Worm (Caenorhabditis elegans) whole organism, young adult: ENCODE data around the gene clec-156.
A peak's percentile ranks its signal among the peaks of the same experiment; 100 is the strongest.

Source experiments
- B0261.1 ChIP-seq: sonication (generic microtip); optimal IDR thresholded peaks from 2 replicates; lab custom pipeline; 2016; ENCODE audit warnings: mild to moderate bottlenecking, missing genetic modification characterization, moderate library complexity, missing compliant biosample characterization
- B0336.3 ChIP-seq: fragments of 200-800 bp; sonication (Bioruptor generic); IDR thresholded peaks from 2 replicates; pipeline ENCODE4 v1.3.6; 2022; ENCODE audit warnings: missing genetic modification characterization, missing compliant biosample characterization
- C17E4.6 ChIP-seq: fragments of 200-800 bp; sonication (Bioruptor generic); IDR thresholded peaks from 2 replicates; pipeline ENCODE4 v1.3.6; 2022; ENCODE audit warnings: missing genetic modification reagents, missing genetic modification characterization, missing compliant biosample characterization
- F52B5.7 ChIP-seq: sonication (generic microtip); optimal IDR thresholded peaks from 2 replicates; lab custom pipeline; 2016; ENCODE audit warnings: mild to moderate bottlenecking, missing genetic modification characterization, missing compliant biosample characterization
- K12H6.12 ChIP-seq: fragments of 200-800 bp; sonication (Bioruptor generic); optimal IDR thresholded peaks from 2 replicates; lab custom pipeline; 2018; ENCODE audit warnings: mild to moderate bottlenecking, missing genetic modification characterization, missing compliant biosample characterization
- Y53G8AR.9 ChIP-seq: fragments of 200-800 bp; sonication (Bioruptor generic); conservative IDR thresholded peaks from 2 replicates; pipeline ENCODE4 v1.3.6; 2022; ENCODE audit warnings: missing genetic modification reagents, missing genetic modification characterization, missing compliant biosample characterization
- Y67H2A.10 ChIP-seq: fragments of 200-800 bp; sonication (Bioruptor generic); conservative IDR thresholded peaks from 2 replicates; pipeline ENCODE4 v1.3.6; 2022; ENCODE audit warnings: missing genetic modification reagents, missing genetic modification characterization, missing compliant biosample characterization
- akir-1 ChIP-seq: fragments of 200-800 bp; sonication (Bioruptor generic); optimal IDR thresholded peaks from 2 replicates; lab custom pipeline; 2018; ENCODE audit warnings: mild to moderate bottlenecking, missing genetic modification characterization, moderate library complexity, missing compliant biosample characterization
- aptf-3 ChIP-seq: fragments of 200-800 bp; sonication (Bioruptor generic); IDR thresholded peaks from 2 replicates; pipeline ENCODE4 v1.3.6; 2022; ENCODE audit warnings: missing genetic modification characterization, missing compliant biosample characterization
- attf-3 ChIP-seq: fragments of 200-800 bp; sonication (Bioruptor generic); conservative IDR thresholded peaks from 2 replicates; pipeline ENCODE4 v1.3.6; 2022; ENCODE audit warnings: missing genetic modification reagents, missing genetic modification characterization, missing compliant biosample characterization
- attf-5 ChIP-seq: fragments of 200-800 bp; sonication (Bioruptor generic); optimal IDR thresholded peaks from 2 replicates; lab custom pipeline; 2018; ENCODE audit warnings: mild to moderate bottlenecking, missing genetic modification characterization, missing compliant biosample characterization
- bed-1 ChIP-seq: fragments of 200-800 bp; sonication (Bioruptor generic); IDR thresholded peaks from 2 replicates; pipeline ENCODE4 v1.3.6; 2022; ENCODE audit warnings: missing genetic modification reagents, missing genetic modification characterization, missing compliant biosample characterization
- dpff-1 ChIP-seq: sonication (generic microtip); optimal IDR thresholded peaks from 2 replicates; lab custom pipeline; 2017; ENCODE audit warnings: mild to moderate bottlenecking, missing genetic modification characterization, missing compliant biosample characterization
- dpl-1 ChIP-seq: fragments of 150-350 bp; optimal IDR thresholded peaks from 2 replicates; lab custom pipeline; 2014; ENCODE audit warnings: missing biosample characterization, missing genetic modification reagents, missing genetic modification characterization
- efl-1 ChIP-seq: fragments of 150-350 bp; optimal IDR thresholded peaks from 2 replicates; lab custom pipeline; 2014; ENCODE audit warnings: missing biosample characterization, missing genetic modification reagents, missing genetic modification characterization
- hmg-1.2 ChIP-seq: fragments of 200-800 bp; sonication (Bioruptor generic); IDR thresholded peaks from 2 replicates; pipeline ENCODE4 v1.3.6; 2022; ENCODE audit warnings: missing genetic modification reagents, missing genetic modification characterization, missing compliant biosample characterization
- hmg-20 ChIP-seq: fragments of 200-800 bp; sonication (Bioruptor generic); IDR thresholded peaks from 2 replicates; pipeline ENCODE4 v1.3.6; 2022; ENCODE audit warnings: missing genetic modification reagents, missing genetic modification characterization, missing compliant biosample characterization
- let-607 ChIP-seq, 2 experiments: fragments of 200-800 bp in 1 of 2; sonication (Bioruptor generic) in 1 of 2; sonication (generic microtip) in 1 of 2; optimal IDR thresholded peaks; 2 replicates each; lab custom pipeline; 2016 to 2018; ENCODE audit warnings: mild to moderate bottlenecking in 2 of 2, missing compliant biosample characterization in 2 of 2, missing genetic modification characterization in 2 of 2, moderate library complexity in 2 of 2, missing genotype in 1 of 2
- lin-35 ChIP-seq, 3 experiments: fragments of 150-350 bp in 2 of 3; sonication (generic microtip) in 1 of 3; optimal IDR thresholded peaks; 2 replicates each; lab custom pipeline; 2014 to 2018; ENCODE audit warnings: missing biosample characterization in 3 of 3, missing genetic modification characterization in 3 of 3, missing genetic modification reagents in 3 of 3
- lin-54 ChIP-seq: fragments of 200-800 bp; sonication (Bioruptor generic); optimal IDR thresholded peaks from 2 replicates; lab custom pipeline; 2018; ENCODE audit warnings: mild to moderate bottlenecking, missing genetic modification characterization, missing compliant biosample characterization
- lir-1 ChIP-seq: fragments of 200-800 bp; sonication (Bioruptor generic); conservative IDR thresholded peaks from 2 replicates; pipeline ENCODE4 v1.3.6; 2022; ENCODE audit warnings: missing genetic modification reagents, missing genetic modification characterization, missing compliant biosample characterization
- lsl-1 ChIP-seq: fragments of 200-800 bp; sonication (Bioruptor generic); optimal IDR thresholded peaks from 2 replicates; lab custom pipeline; 2018; ENCODE audit warnings: mild to moderate bottlenecking, missing genetic modification characterization, moderate library complexity, missing compliant biosample characterization
- madf-3 ChIP-seq: fragments of 200-800 bp; sonication (Bioruptor generic); IDR thresholded peaks from 2 replicates; pipeline ENCODE4 v1.3.6; 2022; ENCODE audit warnings: missing genetic modification reagents, missing genetic modification characterization, missing compliant biosample characterization
- nfya-1 ChIP-seq: sonication (generic microtip); optimal IDR thresholded peaks from 2 replicates; lab custom pipeline; 2017; ENCODE audit warnings: antibody characterized with exemption, missing compliant biosample characterization, missing genetic modification characterization, borderline replicate concordance; ENCODE audit not compliant: insufficient read depth
- nhr-120 ChIP-seq: fragments of 200-800 bp; sonication (Bioruptor generic); IDR thresholded peaks from 2 replicates; pipeline ENCODE4 v1.3.6; 2022; ENCODE audit warnings: missing genetic modification characterization, missing compliant biosample characterization
- nhr-27 ChIP-seq: fragments of 200-800 bp; sonication (Bioruptor generic); optimal IDR thresholded peaks from 2 replicates; lab custom pipeline; 2018; ENCODE audit warnings: mild to moderate bottlenecking, missing genetic modification characterization, moderate library complexity, missing compliant biosample characterization
- nhr-80 ChIP-seq: sonication (generic microtip); optimal IDR thresholded peaks from 2 replicates; lab custom pipeline; 2016; ENCODE audit warnings: missing genetic modification characterization, missing compliant biosample characterization
- nhr-90 ChIP-seq: sonication (generic microtip); optimal IDR thresholded peaks from 2 replicates; lab custom pipeline; 2016; ENCODE audit warnings: missing genotype, mild to moderate bottlenecking, missing genetic modification characterization, missing compliant biosample characterization
- rec-8 ChIP-seq, 2 experiments: sonication (generic microtip); optimal IDR thresholded peaks; 2 replicates each; lab custom pipeline; 2016; ENCODE audit warnings: mild to moderate bottlenecking in 2 of 2, missing genetic modification characterization in 2 of 2, missing genetic modification reagents in 2 of 2, missing genotype in 2 of 2, missing biosample characterization in 1 of 2, missing compliant biosample characterization in 1 of 2, moderate library complexity in 1 of 2
- snpc-1.1 ChIP-seq: sonication (generic microtip); optimal IDR thresholded peaks from 2 replicates; lab custom pipeline; 2017; ENCODE audit warnings: missing genetic modification characterization, mild to moderate bottlenecking, missing compliant biosample characterization, antibody characterized with exemption, moderate library complexity, missing genotype, missing genetic modification reagents; ENCODE audit not compliant: insufficient read depth
- unc-62 ChIP-seq: fragments of 150-350 bp; optimal IDR thresholded peaks from 2 replicates; lab custom pipeline; 2014; ENCODE audit warnings: missing biosample characterization, missing genetic modification reagents, missing genetic modification characterization
- xnd-1 ChIP-seq: sonication (generic microtip); optimal IDR thresholded peaks from 2 replicates; lab custom pipeline; 2016; ENCODE audit warnings: missing genotype, missing genetic modification reagents, missing genetic modification characterization, missing compliant biosample characterization
- ztf-18 ChIP-seq: sonication (generic microtip); optimal IDR thresholded peaks from 2 replicates; lab custom pipeline; 2016; ENCODE audit warnings: missing genotype, mild to moderate bottlenecking, missing genetic modification characterization, missing compliant biosample characterization

Gene clec-156

DNA sequence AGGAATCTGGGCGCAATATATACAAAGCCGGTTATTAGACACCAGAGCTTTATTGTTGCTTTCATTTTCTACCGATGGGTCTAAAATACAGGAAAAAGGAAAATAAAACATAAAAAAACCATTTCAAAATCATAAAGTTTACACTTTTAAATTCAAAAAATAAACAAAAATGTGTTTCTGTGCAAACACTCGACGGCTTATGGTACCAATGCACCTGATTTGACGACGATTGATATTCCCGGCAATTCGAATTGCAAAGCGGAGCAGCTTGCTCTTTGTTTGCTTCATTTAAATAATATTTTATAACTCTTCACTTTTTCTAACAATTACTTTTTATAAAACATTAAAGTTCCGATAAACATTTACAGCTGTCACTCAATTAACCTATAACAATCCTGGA is 8.1 kb upstream of the clec-156 start, which contains the start of gene F26A1.1:
F26A1.1 (plus strand) TSS at position 369 of the 400 bp plus-strand sequence.
- peak; percentile 14 for TF ChIP-seq dpl-1 (GFP tag; lab: Kevin White, UChicago)
- peak; percentile 21 for TF ChIP-seq lin-54
- TF ChIP-seq F52B5.7, result no peak
- TF ChIP-seq lsl-1 (GFP tag; lab: Kevin White, UChicago), result peak; percentile 43
- peak in 1 of 3 experiments; percentile 29 for TF ChIP-seq lin-35 (GFP tag; optimal IDR thresholded peaks at IDR 0.05; lab: Kevin White, UChicago)
- peak; percentile 4 for TF ChIP-seq efl-1

DNA sequence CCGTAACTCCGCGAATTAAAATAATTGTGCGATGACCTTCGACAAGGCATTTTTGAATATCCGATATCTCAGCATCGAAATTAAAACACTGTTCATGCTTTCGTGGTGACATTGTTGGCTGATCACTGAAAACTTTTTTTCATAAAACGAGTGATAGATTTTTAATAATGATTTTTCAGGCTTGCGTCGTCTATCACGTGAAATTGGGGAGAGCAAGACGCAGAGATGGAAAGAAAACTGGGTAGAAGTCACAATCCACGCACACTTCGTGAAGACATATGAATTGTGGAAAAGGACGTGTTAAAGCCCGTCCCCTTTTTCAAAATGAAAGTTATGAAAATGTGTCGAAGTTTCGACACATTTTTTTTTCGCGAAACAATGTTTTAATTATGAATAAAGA is 7.7 kb upstream of the clec-156 start, which contains the start of gene nonu-1:
nonu-1 (minus strand) TSS at position 169 of the 400 bp plus-strand sequence.
- no peak for TF ChIP-seq madf-3 (GFP tag; lab: Robert Waterston, UW)
- no peak for TF ChIP-seq attf-3 (GFP tag; lab: Robert Waterston, UW)
- peak; percentile 32; the same call in 1 of the 2 replicates for TF ChIP-seq hmg-1.2 (GFP tag; lab: Robert Waterston, UW)
- no peak for TF ChIP-seq lir-1 (GFP tag; lab: Robert Waterston, UW)
- no peak for TF ChIP-seq akir-1
- no peak for TF ChIP-seq xnd-1 (tag; lab: Kevin White, UChicago)
- TF ChIP-seq Y53G8AR.9 (GFP tag; lab: Robert Waterston, UW), result no peak
- TF ChIP-seq attf-5 (GFP tag; lab: Kevin White, UChicago), result peak; percentile 37
- peak in 1 of 2 experiments; percentile 25 for TF ChIP-seq let-607 (tag; optimal IDR thresholded peaks at IDR 0.05; lab: Kevin White, UChicago)

DNA sequence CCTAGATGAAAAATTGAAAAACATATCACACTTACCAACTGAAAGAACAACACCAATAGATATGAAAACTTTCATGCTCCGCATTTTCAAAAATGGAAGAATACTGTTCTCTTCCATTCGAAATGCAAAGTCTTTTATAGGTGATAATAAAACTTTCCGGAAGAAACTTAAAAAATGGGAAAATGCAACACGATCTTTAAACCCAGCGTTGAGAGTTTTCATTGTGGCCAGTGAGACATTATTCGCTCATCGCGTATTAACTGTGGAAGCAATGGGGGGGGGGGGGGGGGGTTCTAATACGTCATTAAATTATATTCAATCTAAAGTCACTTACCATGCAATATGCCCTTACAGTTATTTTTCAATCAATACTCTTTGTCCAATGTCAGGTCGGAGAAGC is 2.3 kb upstream of the clec-156 start, which contains the start of the genes clec-157 and fkh-5:
clec-157 (minus strand) TSS at position 101 of the 400 bp plus-strand sequence.
fkh-5 (plus strand) TSS at position 336 of the 400 bp plus-strand sequence.
- no peak for TF ChIP-seq Y67H2A.10 (GFP tag; lab: Robert Waterston, UW)
- no peak for TF ChIP-seq K12H6.12 (tag; lab: Kevin White, UChicago)
- TF ChIP-seq ztf-18 (tag; lab: Kevin White, UChicago), result no peak
- TF ChIP-seq nhr-90, result no peak
- TF ChIP-seq B0261.1 (tag; lab: Kevin White, UChicago), result no peak
- no peak for TF ChIP-seq nhr-80
- no peak for TF ChIP-seq unc-62 (GFP tag; lab: Kevin White, UChicago)
- TF ChIP-seq dpff-1 (tag; lab: Kevin White, UChicago), result no peak
- TF ChIP-seq snpc-1.1 (tag; lab: Kevin White, UChicago), result no peak
- no peak for TF ChIP-seq bed-1
- no peak for TF ChIP-seq rec-8 (tag; optimal IDR thresholded peaks at IDR 0.05; lab: Kevin White, UChicago)

DNA sequence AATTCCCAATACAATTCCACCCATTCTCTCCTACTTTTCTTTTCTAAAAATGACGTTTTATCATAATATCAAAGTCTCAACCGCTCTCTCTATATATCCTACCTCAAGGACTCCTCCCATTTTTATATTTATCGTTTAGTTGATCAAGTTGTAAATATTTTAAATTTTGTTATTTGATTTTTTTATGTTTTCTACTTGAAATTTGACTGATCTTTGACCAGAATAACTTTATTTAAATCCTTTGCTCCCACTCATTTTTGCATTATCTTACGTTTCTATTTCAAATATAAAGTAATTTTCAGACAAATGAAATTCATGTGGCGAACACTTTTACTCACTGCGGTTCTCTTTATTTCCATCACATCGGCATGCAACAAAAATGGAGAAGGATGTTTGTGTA is 4.6 kb downstream of the clec-156 start, which contains the start of the genes acbp-7 and F26A1.19:
acbp-7 (plus strand) TSS at position 301 of the 400 bp plus-strand sequence.
F26A1.19 (plus strand) TSS at position 303 of the 400 bp plus-strand sequence.
- TF ChIP-seq hmg-20 (GFP tag; lab: Robert Waterston, UW) (no peak), aptf-3 (GFP tag; lab: Robert Waterston, UW) (no peak), nhr-120 (GFP tag; lab: Robert Waterston, UW) (no peak), C17E4.6 (GFP tag; lab: Robert Waterston, UW) (no peak), B0336.3 (GFP tag; lab: Robert Waterston, UW) (no peak), nhr-27 (tag; lab: Kevin White, UChicago) (no peak), nfya-1 (tag; lab: Kevin White, UChicago) (no peak)
